Fruit fly (Drosophila melanogaster) whole organism, embryonic: ENCODE data around the gene CG10194.

Experiments used
- Aef1 ChIP-seq: fragments of 200-800 bp; sonication (Bioruptor generic); IDR thresholded peaks from 3 replicates; pipeline ENCODE4 v1.3.6; 2022; ENCODE audit warnings: missing biosample characterization, missing genetic modification characterization
- Awh ChIP-seq: fragments of 200-800 bp; sonication (Bioruptor generic); IDR thresholded peaks from 2 replicates; pipeline ENCODE4, ENCODE4 v1.3.6; 2022; ENCODE audit warnings: missing biosample characterization, missing genetic modification characterization
- CG10209 ChIP-seq: fragments of 200-800 bp; sonication (Bioruptor generic); optimal IDR thresholded peaks from 3 replicates; lab custom pipeline; 2017; ENCODE audit warnings: missing biosample characterization, mild to moderate bottlenecking, missing genetic modification characterization, missing genetic modification reagents
- CG11456 ChIP-seq: fragments of 200-800 bp; sonication (Bioruptor generic); IDR thresholded peaks from 3 replicates; pipeline ENCODE4 v1.3.6; 2022; ENCODE audit warnings: missing biosample characterization, missing genetic modification characterization
- CG11560 ChIP-seq: fragments of 200-800 bp; sonication (Bioruptor generic); IDR thresholded peaks from 3 replicates; pipeline ENCODE4 v1.3.6; 2022; ENCODE audit warnings: missing biosample characterization, missing genetic modification characterization
- CG11696 ChIP-seq: fragments of 200-800 bp; sonication (Bioruptor generic); IDR thresholded peaks from 2 replicates; pipeline ENCODE4 v1.3.6; 2022; ENCODE audit warnings: missing biosample characterization, missing genetic modification characterization
- CG12155 ChIP-seq: fragments of 200-800 bp; sonication (Bioruptor generic); optimal IDR thresholded peaks from 3 replicates; lab custom pipeline; 2016; ENCODE audit warnings: missing biosample characterization, missing genetic modification characterization
- CG13287 ChIP-seq: fragments of 200-800 bp; sonication (Bioruptor generic); IDR thresholded peaks from 2 replicates; pipeline ENCODE4 v1.3.6; 2022; ENCODE audit warnings: missing biosample characterization, missing genetic modification characterization; ENCODE audit not compliant: partially characterized antibody
- CG14050 ChIP-seq: fragments of 200-800 bp; sonication (Bioruptor generic); IDR thresholded peaks from 3 replicates; pipeline ENCODE4 v1.3.6; 2022; ENCODE audit warnings: missing biosample characterization, missing genetic modification characterization
- CG17328 ChIP-seq: fragments of 200-800 bp; sonication (Bioruptor generic); IDR thresholded peaks from 2 replicates; pipeline ENCODE4 v1.3.6; 2022; ENCODE audit warnings: missing biosample characterization, missing genetic modification characterization
- CG17359 ChIP-seq: fragments of 200-800 bp; sonication (Bioruptor generic); optimal IDR thresholded peaks from 3 replicates; lab custom pipeline; 2018; ENCODE audit warnings: missing biosample characterization, mild to moderate bottlenecking, missing genetic modification characterization, moderate library complexity
- CG18476 ChIP-seq: fragments of 200-800 bp; sonication (Bioruptor generic); optimal IDR thresholded peaks from 2 replicates; lab custom pipeline; 2016; ENCODE audit warnings: missing biosample characterization, mild to moderate bottlenecking, missing genetic modification characterization
- CG2889 ChIP-seq: fragments of 200-800 bp; sonication (Bioruptor generic); IDR thresholded peaks from 3 replicates; pipeline ENCODE4 v1.3.6; 2022; ENCODE audit warnings: missing biosample characterization, missing genetic modification characterization
- CG33213 ChIP-seq: fragments of 200-800 bp; sonication (Bioruptor generic); optimal IDR thresholded peaks from 3 replicates; lab custom pipeline; 2016; ENCODE audit warnings: missing biosample characterization, missing genetic modification characterization
- CG4424 ChIP-seq: fragments of 200-800 bp; sonication (Bioruptor generic); optimal IDR thresholded peaks from 3 replicates; lab custom pipeline; 2016; ENCODE audit warnings: missing biosample characterization, missing genetic modification characterization
- CG6791 ChIP-seq: fragments of 200-800 bp; sonication (Bioruptor generic); IDR thresholded peaks from 3 replicates; pipeline ENCODE4 v1.3.6; 2022; ENCODE audit warnings: missing biosample characterization, missing genetic modification characterization; ENCODE audit not compliant: partially characterized antibody
- CG6813 ChIP-seq: fragments of 200-800 bp; sonication (Bioruptor generic); optimal IDR thresholded peaks from 2 replicates; lab custom pipeline; 2017; ENCODE audit warnings: missing biosample characterization, missing genetic modification characterization, mild to moderate bottlenecking, moderate library complexity, missing genetic modification reagents
- CG7987 ChIP-seq: fragments of 200-800 bp; sonication (Bioruptor generic); optimal IDR thresholded peaks from 2 replicates; lab custom pipeline; 2018; ENCODE audit warnings: missing biosample characterization, mild to moderate bottlenecking, missing genetic modification characterization, moderate library complexity
- CG9437 ChIP-seq: fragments of 200-800 bp; sonication (Bioruptor generic); optimal IDR thresholded peaks from 2 replicates; lab custom pipeline; 2018; ENCODE audit warnings: missing biosample characterization, mild to moderate bottlenecking, missing genetic modification characterization
- CG9727 ChIP-seq: fragments of 200-800 bp; sonication (Bioruptor generic); optimal IDR thresholded peaks from 3 replicates; lab custom pipeline; 2017; ENCODE audit warnings: missing biosample characterization, mild to moderate bottlenecking, missing genetic modification characterization
- Dbx ChIP-seq: fragments of 200-800 bp; sonication (Bioruptor generic); IDR thresholded peaks from 3 replicates; pipeline ENCODE4 v1.3.6; 2022; ENCODE audit warnings: missing biosample characterization, missing genetic modification characterization
- Doc2 ChIP-seq: fragments of 200-800 bp; sonication (Bioruptor generic); IDR thresholded peaks from 2 replicates; pipeline ENCODE4 v1.3.6; 2022; ENCODE audit warnings: missing biosample characterization, missing genetic modification characterization
- Ets97D ChIP-seq: fragments of 200-800 bp; sonication (Bioruptor generic); optimal IDR thresholded peaks from 3 replicates; lab custom pipeline; 2016; ENCODE audit warnings: missing biosample characterization, missing genetic modification characterization
- Fer1 ChIP-seq: fragments of 200-800 bp; sonication (Bioruptor generic); optimal IDR thresholded peaks from 2 replicates; lab custom pipeline; 2017; ENCODE audit warnings: missing biosample characterization, mild to moderate bottlenecking, missing genetic modification characterization
- Meics ChIP-seq: fragments of 200-800 bp; sonication (Bioruptor generic); optimal IDR thresholded peaks from 2 replicates; lab custom pipeline; 2017; ENCODE audit warnings: missing biosample characterization, mild to moderate bottlenecking, missing genetic modification characterization
- Myb ChIP-seq: fragments of 200-800 bp; sonication (Bioruptor generic); optimal IDR thresholded peaks from 2 replicates; lab custom pipeline; 2016; ENCODE audit warnings: missing biosample characterization, missing genetic modification characterization
- NC2β ChIP-seq: fragments of 200-800 bp; sonication (Bioruptor generic); optimal IDR thresholded peaks from 2 replicates; lab custom pipeline; 2016; ENCODE audit warnings: missing biosample characterization, missing genetic modification characterization
- Oli ChIP-seq: fragments of 200-800 bp; sonication (Bioruptor generic); optimal IDR thresholded peaks from 2 replicates; lab custom pipeline; 2018; ENCODE audit warnings: missing biosample characterization, mild to moderate bottlenecking, missing genetic modification characterization, moderate library complexity
- Ptx1 ChIP-seq: fragments of 200-800 bp; sonication (Bioruptor generic); IDR thresholded peaks from 2 replicates; pipeline ENCODE4 v1.3.6; 2022; ENCODE audit warnings: missing biosample characterization, missing genetic modification characterization
- Ravus ChIP-seq: fragments of 200-800 bp; sonication (Bioruptor generic); IDR thresholded peaks from 2 replicates; pipeline ENCODE4 v1.3.6; 2022; ENCODE audit warnings: missing biosample characterization, missing genetic modification characterization
- Sry-δ ChIP-seq: fragments of 200-800 bp; sonication (Bioruptor generic); optimal IDR thresholded peaks from 2 replicates; lab custom pipeline; 2016; ENCODE audit warnings: missing biosample characterization, missing genetic modification characterization
- Stat92E ChIP-seq, 3 experiments: fragments of >200 bp in 2 of 3; fragments of 200-800 bp in 1 of 3; sonication (Bioruptor generic) in 1 of 3; optimal IDR thresholded peaks; 2 replicates each; lab custom pipeline; 2017 to 2019; ENCODE audit warnings: missing biosample characterization in 3 of 3, missing genetic modification characterization in 3 of 3, mild to moderate bottlenecking in 1 of 3, moderate library complexity in 1 of 3
- abd-A ChIP-seq: fragments of 200-800 bp; sonication (Bioruptor generic); optimal IDR thresholded peaks from 3 replicates; lab custom pipeline; 2019; ENCODE audit warnings: missing biosample characterization, mild to moderate bottlenecking, missing genetic modification characterization, moderate library complexity
- amos ChIP-seq: fragments of 200-800 bp; sonication (Bioruptor generic); IDR thresholded peaks from 2 replicates; pipeline ENCODE4 v1.3.6; 2022; ENCODE audit warnings: missing biosample characterization, missing genetic modification characterization; ENCODE audit not compliant: partially characterized antibody
- ato ChIP-seq: fragments of 200-800 bp; sonication (Bioruptor generic); IDR thresholded peaks from 2 replicates; pipeline ENCODE4 v1.3.6; 2022; ENCODE audit warnings: missing biosample characterization, missing genetic modification characterization; ENCODE audit not compliant: partially characterized antibody
- az2 ChIP-seq: fragments of 200-800 bp; sonication (Bioruptor generic); optimal IDR thresholded peaks from 3 replicates; lab custom pipeline; 2016; ENCODE audit warnings: missing biosample characterization, missing genetic modification characterization
- crol ChIP-seq: fragments of 200-800 bp; sonication (Bioruptor generic); IDR thresholded peaks from 2 replicates; pipeline ENCODE4 v1.3.6; 2022; ENCODE audit warnings: missing biosample characterization, missing genetic modification characterization
- danr ChIP-seq: fragments of 200-800 bp; sonication (Bioruptor generic); IDR thresholded peaks from 2 replicates; pipeline ENCODE4 v1.3.6; 2022; ENCODE audit warnings: missing biosample characterization, missing genetic modification characterization
- gsb ChIP-seq: fragments of 200-800 bp; sonication (Bioruptor generic); IDR thresholded peaks from 2 replicates; pipeline ENCODE4 v1.3.6; 2022; ENCODE audit warnings: missing biosample characterization, missing genetic modification characterization
- gsb-n ChIP-seq: fragments of 200-800 bp; sonication (Bioruptor generic); optimal IDR thresholded peaks from 3 replicates; lab custom pipeline; 2018; ENCODE audit warnings: missing biosample characterization, mild to moderate bottlenecking, missing genetic modification characterization
- h ChIP-seq: fragments of >200 bp; optimal IDR thresholded peaks from 2 replicates; lab custom pipeline; 2017
- hth ChIP-seq: fragments of >200 bp; optimal IDR thresholded peaks from 2 replicates; lab custom pipeline; 2017; ENCODE audit warnings: inconsistent platforms
- kah ChIP-seq: fragments of 200-800 bp; sonication (Bioruptor generic); optimal IDR thresholded peaks from 2 replicates; lab custom pipeline; 2018; ENCODE audit warnings: missing biosample characterization, mild to moderate bottlenecking, missing genetic modification characterization
- nerfin-1 ChIP-seq: fragments of 200-800 bp; sonication (Bioruptor generic); optimal IDR thresholded peaks from 3 replicates; lab custom pipeline; 2019; ENCODE audit warnings: missing biosample characterization, mild to moderate bottlenecking, missing genetic modification characterization, moderate library complexity
- pros ChIP-seq: fragments of 200-800 bp; sonication (Bioruptor generic); optimal IDR thresholded peaks from 3 replicates; lab custom pipeline; 2019; ENCODE audit warnings: missing biosample characterization, mild to moderate bottlenecking, missing genetic modification characterization, moderate library complexity
- row ChIP-seq: fragments of 200-800 bp; sonication (Bioruptor generic); IDR thresholded peaks from 3 replicates; pipeline ENCODE4 v1.3.6; 2022; ENCODE audit warnings: missing biosample characterization, missing genetic modification characterization
- tll ChIP-seq, 2 experiments: fragments of 200-800 bp in 1 of 2; fragments of >200 bp in 1 of 2; sonication (Bioruptor generic) in 1 of 2; optimal IDR thresholded peaks; 2 replicates each; lab custom pipeline; 2017 to 2019; ENCODE audit warnings: missing biosample characterization in 2 of 2, missing genetic modification characterization in 2 of 2, mild to moderate bottlenecking in 1 of 2, moderate library complexity in 1 of 2
- tna ChIP-seq: fragments of 200-800 bp; sonication (Bioruptor generic); IDR thresholded peaks from 2 replicates; pipeline ENCODE4 v1.3.6; 2022; ENCODE audit warnings: missing biosample characterization, missing genetic modification characterization; ENCODE audit not compliant: partially characterized antibody
- vvl ChIP-seq: fragments of 200-800 bp; sonication (Bioruptor generic); IDR thresholded peaks from 2 replicates; pipeline ENCODE4 v1.3.6; 2022; ENCODE audit warnings: missing biosample characterization, missing genetic modification characterization
- wor ChIP-seq: fragments of 200-800 bp; sonication (Bioruptor generic); IDR thresholded peaks from 2 replicates; pipeline ENCODE4 v1.3.6; 2022; ENCODE audit warnings: missing biosample characterization, missing genetic modification characterization
- zen ChIP-seq: fragments of 200-800 bp; sonication (Bioruptor generic); optimal IDR thresholded peaks from 3 replicates; lab custom pipeline; 2018; ENCODE audit warnings: missing biosample characterization, mild to moderate bottlenecking, missing genetic modification characterization, moderate library complexity

The CG10194 gene

DNA sequence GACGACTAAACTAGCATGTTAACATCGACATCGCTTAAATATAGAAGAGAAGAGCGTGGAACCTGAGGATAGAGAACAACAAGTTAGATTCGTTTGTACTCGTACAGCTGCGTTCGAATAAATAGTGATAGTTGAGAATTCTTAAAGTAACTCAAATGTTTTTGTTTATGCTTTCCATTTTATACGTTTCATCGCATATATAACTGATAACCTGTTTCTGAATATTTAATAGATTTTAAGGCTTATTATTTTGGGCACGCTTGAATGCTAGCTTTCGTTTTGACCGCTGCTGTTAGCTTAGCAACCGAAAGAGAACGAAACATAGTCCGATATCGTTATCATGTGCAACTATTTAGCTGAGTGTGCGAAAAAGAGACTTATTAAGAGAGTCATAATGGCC, 38.4 kb upstream of the CG10194 start (continued):
- TF ChIP-seq Ets97D (GFP tag; lab: Kevin White, UChicago) (peak; percentile 84), CG33213 (GFP tag; lab: Kevin White, UChicago) (peak; percentile 94), CG7987 (GFP tag; lab: Kevin White, UChicago) (peak; percentile 91), CG4424 (peak; percentile 86), h (lab: Kevin White, UChicago) (no peak), Awh (GFP tag; lab: Robert Waterston, UW) (peak; percentile 82), CG11456 (GFP tag; lab: Robert Waterston, UW) (peak; percentile 98), CG11560 (peak; percentile 88), CG12155 (peak; percentile 95), tll (GFP tag; optimal IDR thresholded peaks at IDR 0.05; lab: Kevin White, UChicago) (no peak), CG6791 (GFP tag; lab: Robert Waterston, UW) (no peak), CG9727 (peak; percentile 95), Doc2 (GFP tag; lab: Robert Waterston, UW) (peak; percentile 72), Stat92E (GFP tag; optimal IDR thresholded peaks at IDR 0.05; lab: Kevin White, UChicago) (no peak), Myb (GFP tag; lab: Kevin White, UChicago) (peak; percentile 87), zen (tag; lab: Kevin White, UChicago) (peak; percentile 78), tna (GFP tag; lab: Robert Waterston, UW) (no peak), kah (GFP tag; lab: Kevin White, UChicago) (peak; percentile 73), amos (no peak), CG17328 (peak; percentile 91), CG13287 (GFP tag; lab: Robert Waterston, UW) (peak; percentile 58; the same call in 1 of the 2 replicates), Oli (tag; lab: Kevin White, UChicago) (peak; percentile 92), CG6813 (GFP tag; lab: Kevin White, UChicago) (peak; percentile 95), abd-A (no peak), Sry-δ (GFP tag; lab: Kevin White, UChicago) (peak; percentile 62), NC2β (GFP tag; lab: Kevin White, UChicago) (peak; percentile 85), CG17359 (tag; lab: Kevin White, UChicago) (peak; percentile 93), nerfin-1 (tag; lab: Kevin White, UChicago) (peak; percentile 71), gsb (GFP tag; lab: Robert Waterston, UW) (peak; percentile 97), CG9437 (GFP tag; lab: Kevin White, UChicago) (peak; percentile 85), Dbx (GFP tag; lab: Robert Waterston, UW) (peak; percentile 98), CG11696 (GFP tag; lab: Robert Waterston, UW) (peak; percentile 100), danr (GFP tag; lab: Robert Waterston, UW) (peak; percentile 93), hth (lab: Kevin White, UChicago) (no peak), Ptx1 (GFP tag; lab: Robert Waterston, UW) (peak; percentile 97), az2 (GFP tag; lab: Kevin White, UChicago) (peak; percentile 88), wor (GFP tag; lab: Robert Waterston, UW) (peak; percentile 80), CG14050 (GFP tag; lab: Robert Waterston, UW) (peak; percentile 94), vvl (GFP tag; lab: Robert Waterston, UW) (peak; percentile 97), CG18476 (GFP tag; lab: Kevin White, UChicago) (peak; percentile 91), gsb-n (tag; lab: Kevin White, UChicago) (peak; percentile 71), Fer1 (peak; percentile 98), CG2889 (GFP tag; lab: Robert Waterston, UW) (peak; percentile 94), row (GFP tag; lab: Robert Waterston, UW) (peak; percentile 98), Ravus (GFP tag; lab: Robert Waterston, UW) (peak; percentile 88), Meics (GFP tag; lab: Kevin White, UChicago) (peak; percentile 98), crol (GFP tag; lab: Robert Waterston, UW) (peak; percentile 46; the same call in 1 of the 2 replicates), CG10209 (GFP tag; lab: Kevin White, UChicago) (peak; percentile 95), pros (GFP tag; lab: Kevin White, UChicago) (no peak), Aef1 (peak; percentile 96), ato (GFP tag; lab: Robert Waterston, UW) (no peak)
